Worm (Caenorhabditis elegans) whole organism, L3 larva: ENCODE measurements around the gene srh-134.
"Not testable (repeated sequence)": the region's sequence is repeated elsewhere in the genome, so short reads cannot be mapped to it uniquely, and the experiment has no call there.

Experiments used
- R02D3.7 ChIP-seq: fragments of 150-350 bp; optimal IDR thresholded peaks from 2 replicates; lab custom pipeline; 2014; ENCODE audit warnings: missing biosample characterization, missing genetic modification characterization
- ZK546.5 ChIP-seq: sonication (generic microtip); optimal IDR thresholded peaks from 2 replicates; lab custom pipeline; 2017; ENCODE audit warnings: missing biosample characterization, missing genetic modification characterization
- aly-2 ChIP-seq: fragments of 150-350 bp; optimal IDR thresholded peaks from 2 replicates; lab custom pipeline; 2014; ENCODE audit warnings: missing biosample characterization, missing genetic modification characterization
- ceh-16 ChIP-seq: sonication (generic microtip); optimal IDR thresholded peaks from 2 replicates; lab custom pipeline; 2017; ENCODE audit warnings: missing biosample characterization, missing genetic modification characterization
- ceh-28 ChIP-seq: fragments of 150-350 bp; optimal IDR thresholded peaks from 2 replicates; lab custom pipeline; 2014; ENCODE audit warnings: missing biosample characterization, missing genetic modification reagents, missing genetic modification characterization
- ceh-82 ChIP-seq: fragments of 150-350 bp; optimal IDR thresholded peaks from 2 replicates; lab custom pipeline; 2014; ENCODE audit warnings: missing biosample characterization, missing genetic modification characterization
- ceh-9 ChIP-seq: sonication (generic microtip); optimal IDR thresholded peaks from 2 replicates; lab custom pipeline; 2018; ENCODE audit warnings: missing biosample characterization, missing genetic modification characterization
- daf-12 ChIP-seq: fragments of 150-350 bp; optimal IDR thresholded peaks from 2 replicates; lab custom pipeline; 2014; ENCODE audit warnings: missing biosample characterization, missing genetic modification reagents, missing genetic modification characterization
- egl-5 ChIP-seq: fragments of 150-350 bp; optimal IDR thresholded peaks from 2 replicates; lab custom pipeline; 2017; ENCODE audit warnings: missing biosample characterization, missing genetic modification reagents, missing genetic modification characterization, inconsistent platforms
- elt-3 ChIP-seq, 3 experiments: fragments of 150-350 bp in 1 of 3; sonication (generic microtip) in 2 of 3; optimal IDR thresholded peaks; 2 replicates in 2 of 3; 4 replicates in 1 of 3; lab custom pipeline; 2014 to 2017; ENCODE audit warnings: missing biosample characterization in 3 of 3, missing genetic modification characterization in 3 of 3
- hmg-11 ChIP-seq: sonication (generic microtip); optimal IDR thresholded peaks from 2 replicates; lab custom pipeline; 2016; ENCODE audit warnings: missing genetic modification characterization, missing compliant biosample characterization
- jun-1 ChIP-seq: fragments of 150-350 bp; optimal IDR thresholded peaks from 2 replicates; lab custom pipeline; 2014; ENCODE audit warnings: missing biosample characterization, missing genetic modification reagents, missing genetic modification characterization
- lin-15B ChIP-seq: fragments of 150-350 bp; optimal IDR thresholded peaks from 2 replicates; lab custom pipeline; 2014; ENCODE audit warnings: missing biosample characterization, missing genetic modification characterization
- lin-39 ChIP-seq: fragments of 150-350 bp; optimal IDR thresholded peaks from 2 replicates; lab custom pipeline; 2018; ENCODE audit warnings: missing biosample characterization, missing genetic modification reagents, missing genetic modification characterization
- lsy-12 ChIP-seq: sonication (generic microtip); optimal IDR thresholded peaks from 2 replicates; lab custom pipeline; 2016; ENCODE audit warnings: mild to moderate bottlenecking, missing genetic modification characterization, missing compliant biosample characterization
- mml-1 ChIP-seq: fragments of 150-350 bp; sonication (generic microtip); optimal IDR thresholded peaks from 3 replicates; lab custom pipeline; 2014; ENCODE audit warnings: missing biosample characterization, missing genetic modification characterization
- nfya-1 ChIP-seq: sonication (generic microtip); optimal IDR thresholded peaks from 2 replicates; lab custom pipeline; 2017; ENCODE audit warnings: missing genetic modification characterization, mild to moderate bottlenecking, missing compliant biosample characterization, antibody characterized with exemption, moderate library complexity; ENCODE audit not compliant: insufficient read depth
- nhr-12 ChIP-seq: fragments of 150-350 bp; optimal IDR thresholded peaks from 2 replicates; lab custom pipeline; 2014; ENCODE audit warnings: missing biosample characterization, missing genetic modification characterization
- nhr-23 ChIP-seq: fragments of 150-350 bp; optimal IDR thresholded peaks from 2 replicates; lab custom pipeline; 2014; ENCODE audit warnings: missing biosample characterization, missing genetic modification reagents, missing genetic modification characterization
- nhr-25 ChIP-seq: sonication (generic microtip); optimal IDR thresholded peaks from 2 replicates; lab custom pipeline; 2017; ENCODE audit warnings: missing biosample characterization, missing genetic modification characterization
- nhr-43 ChIP-seq: sonication (generic microtip); optimal IDR thresholded peaks from 2 replicates; lab custom pipeline; 2016; ENCODE audit warnings: mild to moderate bottlenecking, missing genetic modification characterization, missing compliant biosample characterization; ENCODE audit not compliant: poor library complexity, severe bottlenecking
- nhr-67 ChIP-seq: fragments of 150-350 bp; optimal IDR thresholded peaks from 2 replicates; lab custom pipeline; 2014; ENCODE audit warnings: missing biosample characterization, missing genetic modification characterization
- nhr-76 ChIP-seq: fragments of 150-350 bp; sonication (generic microtip); optimal IDR thresholded peaks from 5 replicates; lab custom pipeline; 2014; ENCODE audit warnings: missing biosample characterization, missing genetic modification characterization
- pha-4 ChIP-seq: fragments of 150-350 bp; optimal IDR thresholded peaks from 2 replicates; lab custom pipeline; 2014; ENCODE audit warnings: missing biosample characterization, missing genetic modification reagents, missing genetic modification characterization
- pqm-1 ChIP-seq: fragments of 150-350 bp; optimal IDR thresholded peaks from 2 replicates; lab custom pipeline; 2017; ENCODE audit warnings: missing biosample characterization, missing genetic modification characterization, inconsistent platforms
- skn-1 ChIP-seq: fragments of 150-350 bp; optimal IDR thresholded peaks from 2 replicates; lab custom pipeline; 2014; ENCODE audit warnings: missing biosample characterization, missing genetic modification characterization
- snpc-4 ChIP-seq: fragments of 150-350 bp; optimal IDR thresholded peaks from 2 replicates; lab custom pipeline; 2014; ENCODE audit warnings: missing biosample characterization, missing genetic modification characterization
- tbx-2 ChIP-seq: sonication (generic microtip); optimal IDR thresholded peaks from 2 replicates; lab custom pipeline; 2016; ENCODE audit warnings: mild to moderate bottlenecking, missing genetic modification characterization, missing compliant biosample characterization
- unc-62 ChIP-seq: fragments of 150-350 bp; sonication (generic microtip); optimal IDR thresholded peaks from 4 replicates; lab custom pipeline; 2014; ENCODE audit warnings: missing biosample characterization, missing genetic modification reagents, missing genetic modification characterization
- ztf-4 ChIP-seq: fragments of 150-350 bp; optimal IDR thresholded peaks from 2 replicates; lab custom pipeline; 2014; ENCODE audit warnings: missing biosample characterization, missing genetic modification characterization

Gene srh-134

DNA sequence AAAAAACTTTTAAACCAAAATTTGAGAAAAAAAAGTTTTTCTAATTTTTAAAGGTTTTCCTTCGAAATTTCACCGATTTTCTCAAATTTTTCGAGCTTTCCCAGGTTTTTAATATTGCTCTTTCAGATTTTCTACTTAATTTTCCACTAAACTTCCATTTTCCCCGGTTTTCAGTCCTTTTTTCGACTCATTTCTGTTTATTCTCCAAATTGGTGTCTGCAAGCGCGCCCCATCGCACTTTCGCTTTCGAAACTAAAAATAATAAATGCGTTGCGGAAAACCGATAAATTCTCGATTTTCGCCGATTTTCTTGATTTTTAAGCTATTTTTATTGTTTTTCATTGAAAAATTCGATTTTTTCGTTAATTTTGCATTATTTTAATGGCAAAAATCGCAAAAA is 4.3 kb upstream of the srh-134 start:
- peak; percentile 40 for TF ChIP-seq lin-15B
- TF ChIP-seq daf-12 = no peak
- peak; percentile 36 for TF ChIP-seq snpc-4 (tag; lab: Kevin White, UChicago)

DNA sequence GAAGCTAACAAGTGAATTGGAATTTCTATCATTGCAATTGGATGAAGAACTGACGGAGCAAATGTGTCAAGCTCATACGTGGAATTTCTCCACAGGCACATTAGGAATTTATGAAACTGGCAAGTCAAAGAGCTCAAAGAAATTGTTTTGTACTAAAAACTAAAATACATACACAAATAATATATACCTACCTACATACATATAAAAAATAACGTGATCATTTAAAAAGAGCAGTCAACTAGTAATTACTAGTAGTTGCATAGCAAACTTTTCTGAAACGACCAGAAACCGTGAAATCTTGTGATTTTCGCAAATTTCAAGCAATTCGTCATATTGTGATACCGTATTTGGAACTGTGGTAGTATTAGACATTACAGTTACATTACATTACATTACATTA is 3.0 kb downstream of the srh-134 start, which contains the start of gene srh-133:
srh-133 (minus strand) TSS at position 101 of the 400 bp plus-strand sequence.
- TF ChIP-seq mml-1 (tag; lab: Kevin White, UChicago) (no peak), unc-62 (GFP tag; lab: Kevin White, UChicago) (no peak), nhr-25 (tag; lab: Kevin White, UChicago) (no peak), ceh-16 (tag; lab: Kevin White, UChicago) (no peak), snpc-4 (tag; lab: Kevin White, UChicago) (no peak), lsy-12 (tag; lab: Kevin White, UChicago) (no peak), ceh-82 (tag; lab: Kevin White, UChicago) (no peak), ceh-9 (tag; lab: Kevin White, UChicago) (no peak), hmg-11 (tag; lab: Kevin White, UChicago) (no peak), tbx-2 (no peak), ztf-4 (tag; lab: Kevin White, UChicago) (no peak)
- TF ChIP-seq, all 47 proteins: peak for 0

- TF ChIP-seq nfya-1; ceh-82 (tag; lab: Kevin White, UChicago); skn-1: not testable (repeated sequence)
Measured at ce11 chrV:18010737-18011136, 6.4 kb downstream of the srh-134 start, which contains the start of gene Y59A8B.26. TSS of gene Y59A8B.26 (minus strand) at chrV:18010837.

- no peak for TF ChIP-seq ZK546.5 (tag; lab: Kevin White, UChicago)
- no peak for TF ChIP-seq lin-15B
- TF ChIP-seq nhr-67 (tag; lab: Kevin White, UChicago) = no peak
- no peak for TF ChIP-seq ceh-9 (tag; lab: Kevin White, UChicago)
- TF ChIP-seq nhr-25 (tag; lab: Kevin White, UChicago) = no peak
- no peak for TF ChIP-seq ceh-28 (tag; lab: Kevin White, UChicago)
- TF ChIP-seq R02D3.7 (tag; lab: Kevin White, UChicago) = no peak
- no peak for TF ChIP-seq pha-4
Measured at ce11 chrV:18008680-18009079, 8.4 kb downstream of the srh-134 start.

ce11 chrV:18006930-18007329 is 10.2 kb downstream of the srh-134 start, which contains the start of gene Y59A8B.19:
TSS of gene Y59A8B.19 (plus strand) at chrV:18007230.
- TF ChIP-seq tbx-2; pqm-1 (tag; lab: Kevin White, UChicago); hmg-11 (tag; lab: Kevin White, UChicago): not testable (repeated sequence)

- TF ChIP-seq daf-12 = no peak
- peak; percentile 1 for TF ChIP-seq nhr-23 (tag; lab: Kevin White, UChicago)
- TF ChIP-seq elt-3 (tag; optimal IDR thresholded peaks at IDR 0.05; lab: Kevin White, UChicago) = peak in 1 of 3 experiments; percentile 1
- TF ChIP-seq, all 47 proteins: peak for 2
Measured at ce11 chrV:18003876-18004275, 13.2 kb downstream of the srh-134 start.

DNA sequence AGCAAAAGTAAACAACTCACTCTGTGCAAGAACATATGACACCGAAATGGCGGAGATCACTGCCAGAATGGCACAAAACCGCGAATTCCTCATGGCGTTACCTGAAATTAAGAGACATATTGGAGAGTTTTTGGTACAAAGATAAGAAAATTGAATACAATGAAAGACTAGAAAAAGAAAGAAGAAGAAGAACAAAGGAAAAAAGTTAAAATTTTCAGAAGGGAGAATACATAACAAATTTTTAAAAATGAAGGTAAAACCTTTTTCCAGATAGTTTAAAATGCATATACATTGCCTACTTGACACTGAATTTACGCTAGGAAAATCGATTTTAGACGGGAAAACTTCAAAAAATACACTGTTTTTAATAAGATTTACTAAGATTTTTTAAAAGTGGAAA is 15.9 kb downstream of the srh-134 start, which contains the start of gene lon-8:
lon-8 (minus strand) TSS at position 101 of the 400 bp plus-strand sequence.
- TF ChIP-seq nhr-25 (tag; lab: Kevin White, UChicago) = no peak
- no peak for TF ChIP-seq nhr-12 (tag; lab: Kevin White, UChicago)
- TF ChIP-seq nhr-43 = no peak
- TF ChIP-seq lin-15B = no peak
- no peak for TF ChIP-seq nhr-67 (tag; lab: Kevin White, UChicago)
- no peak for TF ChIP-seq nhr-76 (tag; lab: Kevin White, UChicago)
- TF ChIP-seq jun-1 = no peak
- TF ChIP-seq ZK546.5 (tag; lab: Kevin White, UChicago) = no peak
- TF ChIP-seq lin-39 (tag; lab: Kevin White, UChicago) = no peak
- no peak for TF ChIP-seq aly-2 (tag; lab: Kevin White, UChicago)
- no peak for TF ChIP-seq R02D3.7 (tag; lab: Kevin White, UChicago)
- no peak for TF ChIP-seq skn-1
- no peak for TF ChIP-seq lsy-12 (tag; lab: Kevin White, UChicago)
- no peak for TF ChIP-seq ceh-82 (tag; lab: Kevin White, UChicago)
- no peak for TF ChIP-seq nhr-23 (tag; lab: Kevin White, UChicago)
- TF ChIP-seq egl-5 = no peak
- TF ChIP-seq ceh-16 (tag; lab: Kevin White, UChicago) = no peak
